Fruit fly (Drosophila melanogaster): ENCODE measurements around the gene Pop4.

Gene Pop4

dm6 chr3L:7978777-7979649 lies 563 bp upstream of the Pop4 start, which contains the start of gene nmo:
Gene nmo, plus strand, starts transcription at chr3L:7979046.
- TF ChIP-seq OdsH (GFP tag; optimal IDR thresholded peaks at IDR 0.05) (peak; percentile 13), sv (GFP tag; optimal IDR thresholded peaks at IDR 0.05) (no peak), jim (GFP tag; optimal IDR thresholded peaks at IDR 0.05) (peak; percentile 26), CG9705 (GFP tag; optimal IDR thresholded peaks at IDR 0.05) (peak; percentile 16), Sp1 (GFP tag; optimal IDR thresholded peaks at IDR 0.05) (peak; percentile 41), br (GFP tag; optimal IDR thresholded peaks at IDR 0.05) (no peak), lola (GFP tag; optimal IDR thresholded peaks at IDR 0.05) (no peak), h (GFP tag; optimal IDR thresholded peaks at IDR 0.05) (peak; percentile 51), N (GFP tag; optimal IDR thresholded peaks at IDR 0.05) (no peak), Hnf4 (GFP tag; optimal IDR thresholded peaks at IDR 0.05) (peak; percentile 36), psq (GFP tag; optimal IDR thresholded peaks at IDR 0.05) (no peak), GATAd (GFP tag; optimal IDR thresholded peaks at IDR 0.05) (no peak), Rel (GFP tag; optimal IDR thresholded peaks at IDR 0.05) (no peak), Rel (tag; optimal IDR thresholded peaks at IDR 0.05) (no peak), fru (GFP tag; optimal IDR thresholded peaks at IDR 0.05) (peak; percentile 9), foxo (GFP tag; optimal IDR thresholded peaks at IDR 0.05) (peak in 1 of 2 experiments; percentile 21), Mio (GFP tag; optimal IDR thresholded peaks at IDR 0.05) (no peak), rgr (GFP tag; optimal IDR thresholded peaks at IDR 0.05) (peak; percentile 27), Hr83 (GFP tag; optimal IDR thresholded peaks at IDR 0.05; ENCODE audit: poor library complexity, severe bottlenecking) (peak; percentile 92)

DNA sequence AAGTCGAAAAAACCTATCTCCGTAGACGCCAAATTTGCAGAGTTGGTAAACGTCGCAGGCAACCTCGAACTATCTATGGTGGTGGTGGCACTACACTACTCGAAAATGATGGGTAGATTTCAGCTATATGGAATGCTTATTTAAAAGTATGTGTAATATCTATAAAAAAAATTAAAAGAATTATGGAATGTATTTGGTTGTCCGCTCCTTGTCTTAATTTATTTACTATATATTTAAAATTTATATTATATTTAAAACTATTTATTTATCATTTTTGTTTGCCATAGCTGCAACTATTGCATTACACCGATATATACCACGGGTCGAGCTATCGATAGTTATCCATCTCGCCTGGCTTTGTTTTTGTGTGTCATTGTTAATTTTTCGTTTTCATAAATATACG lies 2.4 kb downstream of the Pop4 start, which contains the start of the genes HP4 and CG8209:
HP4 (minus strand) TSS at position 74 of the 403 bp plus-strand sequence.
CG8209 (plus strand) TSS at position 326 of the 403 bp plus-strand sequence.
- peak; percentile 4 for TF ChIP-seq GATAd (GFP tag; optimal IDR thresholded peaks at IDR 0.05)
- TF ChIP-seq pan (optimal IDR thresholded peaks at IDR 0.05): no peak
- no peak for TF ChIP-seq br (GFP tag; optimal IDR thresholded peaks at IDR 0.05)
- no peak for TF ChIP-seq Myc (optimal IDR thresholded peaks at IDR 0.05)
- peak; percentile 79 for TF ChIP-seq woc (GFP tag; optimal IDR thresholded peaks at IDR 0.05)
- no peak for TF ChIP-seq Abd-B (GFP tag; optimal IDR thresholded peaks at IDR 0.05)
- TF ChIP-seq dsf (GFP tag; optimal IDR thresholded peaks at IDR 0.05; ENCODE audit: borderline replicate concordance): peak; percentile 82
- TF ChIP-seq usp (GFP tag; optimal IDR thresholded peaks at IDR 0.05): no peak
- peak; percentile 75 for TF ChIP-seq sv (GFP tag; optimal IDR thresholded peaks at IDR 0.05)
- TF ChIP-seq Vsx2 (GFP tag; optimal IDR thresholded peaks at IDR 0.05; ENCODE audit: partially characterized antibody): no peak
- peak; percentile 67 for TF ChIP-seq OdsH (GFP tag; optimal IDR thresholded peaks at IDR 0.05)
- TF ChIP-seq lola (GFP tag; optimal IDR thresholded peaks at IDR 0.05): no peak
- peak in 1 of 2 experiments; percentile 85 for TF ChIP-seq foxo (GFP tag; optimal IDR thresholded peaks at IDR 0.05)
- TF ChIP-seq brk (GFP tag; optimal IDR thresholded peaks at IDR 0.05): peak; percentile 85
- no peak for TF ChIP-seq Dif (GFP tag; optimal IDR thresholded peaks at IDR 0.05; ENCODE audit: partially characterized antibody)
- peak; percentile 84 for TF ChIP-seq psq (GFP tag; optimal IDR thresholded peaks at IDR 0.05)
- no peak for TF ChIP-seq CrebA (GFP tag; optimal IDR thresholded peaks at IDR 0.05; ENCODE audit: borderline replicate concordance)
- TF ChIP-seq dl (GFP tag; optimal IDR thresholded peaks at IDR 0.05; ENCODE audit: insufficient read depth in 1 of 2, partially characterized antibody in 2 of 2): no peak
- peak; percentile 1 for TF ChIP-seq Rel (GFP tag; optimal IDR thresholded peaks at IDR 0.05)
- peak; percentile 67 for TF ChIP-seq Rel (tag; optimal IDR thresholded peaks at IDR 0.05)
- TF ChIP-seq dmrt93B (GFP tag; optimal IDR thresholded peaks at IDR 0.05): no peak
- peak; percentile 35 for TF ChIP-seq ey (GFP tag; optimal IDR thresholded peaks at IDR 0.05)
- no peak for TF ChIP-seq tai (GFP tag; optimal IDR thresholded peaks at IDR 0.05)
- peak; percentile 73 for TF ChIP-seq Jra (GFP tag; optimal IDR thresholded peaks at IDR 0.05)
- TF ChIP-seq N (GFP tag; optimal IDR thresholded peaks at IDR 0.05): no peak
- TF ChIP-seq CG32264 (GFP tag; optimal IDR thresholded peaks at IDR 0.05): peak; percentile 39
- no peak for TF ChIP-seq Dfd (GFP tag; optimal IDR thresholded peaks at IDR 0.05)
- TF ChIP-seq Hr78 (GFP tag; optimal IDR thresholded peaks at IDR 0.05): no peak
- peak; percentile 75 for TF ChIP-seq Hr83 (GFP tag; optimal IDR thresholded peaks at IDR 0.05; ENCODE audit: poor library complexity, severe bottlenecking)
- TF ChIP-seq rgr (GFP tag; optimal IDR thresholded peaks at IDR 0.05): peak; percentile 81
- peak; percentile 70 for TF ChIP-seq sage (GFP tag; optimal IDR thresholded peaks at IDR 0.05)
- peak; percentile 81 for TF ChIP-seq Sp1 (GFP tag; optimal IDR thresholded peaks at IDR 0.05)
- peak; percentile 77 for TF ChIP-seq fru (GFP tag; optimal IDR thresholded peaks at IDR 0.05)
- peak; percentile 84 for TF ChIP-seq HLH106 (tag; optimal IDR thresholded peaks at IDR 0.05)
- peak; percentile 7 for TF ChIP-seq h (GFP tag; optimal IDR thresholded peaks at IDR 0.05)
- no peak for TF ChIP-seq jim (GFP tag; optimal IDR thresholded peaks at IDR 0.05)
- TF ChIP-seq CG9705 (GFP tag; optimal IDR thresholded peaks at IDR 0.05): peak; percentile 58
- no peak for TF ChIP-seq Mio (GFP tag; optimal IDR thresholded peaks at IDR 0.05)
- peak; percentile 77 for TF ChIP-seq Hnf4 (GFP tag; optimal IDR thresholded peaks at IDR 0.05)

Data from whole organism, wandering third instar larva.